Worm (Caenorhabditis elegans): ENCODE data around the gene ttb-1.

DNA sequence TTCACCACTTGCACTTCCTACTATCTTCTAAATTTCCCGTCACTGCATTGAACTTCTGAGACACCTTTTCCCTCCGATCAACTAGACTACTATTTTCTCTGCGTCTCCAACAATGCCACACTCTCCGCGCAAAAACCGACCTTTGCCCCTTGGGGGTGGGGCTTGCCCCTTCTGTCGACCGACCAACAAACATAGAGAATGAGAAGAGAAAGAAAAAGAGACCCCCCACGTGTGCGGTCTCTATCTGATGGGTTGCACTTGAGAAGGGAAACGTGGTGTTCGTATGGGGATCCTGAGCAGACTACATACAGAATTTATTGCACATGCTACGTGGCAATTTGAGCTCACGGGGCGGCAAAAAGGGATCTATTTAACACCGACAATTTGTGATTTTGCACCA is 1.4 kb upstream of the ttb-1 start:
- TF ChIP-seq ama-1 (optimal IDR thresholded peaks at IDR 0.05) (no peak), F13C5.2 (tag; optimal IDR thresholded peaks at IDR 0.05) (no peak), sea-1 (GFP tag; conservative IDR thresholded peaks at IDR 0.05) (no peak), B0310.2 (tag; optimal IDR thresholded peaks at IDR 0.05) (no peak), aly-1 (tag; optimal IDR thresholded peaks at IDR 0.05) (peak; percentile 45), tbx-37 (GFP tag; conservative IDR thresholded peaks at IDR 0.05) (no peak), hmg-4 (GFP tag; optimal IDR thresholded peaks at IDR 0.05) (peak; percentile 80), ceh-36 (tag; optimal IDR thresholded peaks at IDR 0.05) (no peak), tra-4 (tag; optimal IDR thresholded peaks at IDR 0.05) (no peak), tbx-11 (GFP tag; IDR thresholded peaks at IDR 0.05) (peak; percentile 41; the same call in 1 of the 2 replicates), scrt-1 (GFP tag; IDR thresholded peaks at IDR 0.05) (peak; percentile 61; the same call in 1 of the 2 replicates)

Data from whole organism, early embryonic.